Fruit fly (Drosophila melanogaster) whole organism, embryonic: ENCODE data around the gene CG43117.

Experiments used
- Abd-B ChIP-seq: fragments of 200-800 bp; sonication (Bioruptor generic); optimal IDR thresholded peaks from 2 replicates; lab custom pipeline; 2018; ENCODE audit warnings: missing biosample characterization, mild to moderate bottlenecking, missing genetic modification characterization, moderate library complexity
- Ada2b ChIP-seq: fragments of 200-800 bp; sonication (Bioruptor generic); IDR thresholded peaks from 2 replicates; pipeline ENCODE4 v1.3.6; 2022; ENCODE audit warnings: missing biosample characterization, missing genetic modification characterization
- CG10979 ChIP-seq: fragments of 200-800 bp; sonication (Bioruptor generic); optimal IDR thresholded peaks from 2 replicates; lab custom pipeline; 2018; ENCODE audit warnings: missing biosample characterization, mild to moderate bottlenecking, missing genetic modification characterization, moderate library complexity
- CG11456 ChIP-seq: fragments of 200-800 bp; sonication (Bioruptor generic); IDR thresholded peaks from 3 replicates; pipeline ENCODE4 v1.3.6; 2022; ENCODE audit warnings: missing biosample characterization, missing genetic modification characterization
- CG12071 ChIP-seq: fragments of 200-800 bp; sonication (Bioruptor generic); optimal IDR thresholded peaks from 3 replicates; lab custom pipeline; 2018; ENCODE audit warnings: missing biosample characterization, mild to moderate bottlenecking, missing genetic modification characterization
- CG12659 ChIP-seq: fragments of 200-800 bp; sonication (Bioruptor generic); optimal IDR thresholded peaks from 3 replicates; lab custom pipeline; 2017; ENCODE audit warnings: mild to moderate bottlenecking, missing biosample characterization, missing genetic modification reagents, missing genetic modification characterization
- CG12744 ChIP-seq: fragments of 200-800 bp; sonication (Bioruptor generic); optimal IDR thresholded peaks from 2 replicates; lab custom pipeline; 2016; ENCODE audit warnings: missing biosample characterization, missing genetic modification characterization
- CG14667 ChIP-seq: fragments of 200-800 bp; sonication (Bioruptor generic); IDR thresholded peaks from 2 replicates; pipeline ENCODE4 v1.3.6; 2022; ENCODE audit warnings: missing biosample characterization, missing genetic modification characterization
- CG14710 ChIP-seq: fragments of 200-800 bp; sonication (Bioruptor generic); optimal IDR thresholded peaks from 3 replicates; lab custom pipeline; 2019; ENCODE audit warnings: missing biosample characterization, mild to moderate bottlenecking, missing genetic modification characterization, moderate library complexity
- CG15011 ChIP-seq: fragments of 200-800 bp; sonication (Bioruptor generic); optimal IDR thresholded peaks from 3 replicates; lab custom pipeline; 2018; ENCODE audit warnings: missing biosample characterization, mild to moderate bottlenecking, missing genetic modification characterization
- CG1603 ChIP-seq: fragments of 200-800 bp; sonication (Bioruptor generic); optimal IDR thresholded peaks from 2 replicates; lab custom pipeline; 2019; ENCODE audit warnings: missing biosample characterization, mild to moderate bottlenecking, missing genetic modification characterization, moderate library complexity
- CG1647 ChIP-seq: fragments of 200-800 bp; sonication (Bioruptor generic); optimal IDR thresholded peaks from 3 replicates; lab custom pipeline; 2016; ENCODE audit warnings: missing biosample characterization, missing genetic modification characterization
- CG16815 ChIP-seq: fragments of 200-800 bp; sonication (Bioruptor generic); optimal IDR thresholded peaks from 3 replicates; lab custom pipeline; 2017; ENCODE audit warnings: missing biosample characterization, mild to moderate bottlenecking, missing genetic modification characterization
- CG18262 ChIP-seq: fragments of 200-800 bp; optimal IDR thresholded peaks from 3 replicates; lab custom pipeline; 2019; ENCODE audit warnings: missing biosample characterization, mild to moderate bottlenecking, missing genetic modification characterization, moderate library complexity
- CG18476 ChIP-seq: fragments of 200-800 bp; sonication (Bioruptor generic); optimal IDR thresholded peaks from 2 replicates; lab custom pipeline; 2016; ENCODE audit warnings: missing biosample characterization, mild to moderate bottlenecking, missing genetic modification characterization
- CG2712 ChIP-seq: fragments of 200-800 bp; optimal IDR thresholded peaks from 3 replicates; lab custom pipeline; 2019; ENCODE audit warnings: missing biosample characterization, mild to moderate bottlenecking, missing genetic modification characterization, moderate library complexity
- CG3163 ChIP-seq: fragments of 200-800 bp; sonication (Bioruptor generic); optimal IDR thresholded peaks from 3 replicates; lab custom pipeline; 2016; ENCODE audit warnings: missing biosample characterization, missing genetic modification characterization
- CG32767 ChIP-seq: fragments of 200-800 bp; sonication (Bioruptor generic); IDR thresholded peaks from 2 replicates; pipeline ENCODE4 v1.3.6; 2022; ENCODE audit warnings: missing biosample characterization, missing genetic modification characterization
- CG5180 ChIP-seq: fragments of 200-800 bp; sonication (Bioruptor generic); optimal IDR thresholded peaks from 3 replicates; lab custom pipeline; 2017; ENCODE audit warnings: missing biosample characterization, missing genetic modification characterization, mild to moderate bottlenecking, moderate library complexity, missing genetic modification reagents
- CG8359 ChIP-seq: fragments of 200-800 bp; sonication (Bioruptor generic); optimal IDR thresholded peaks from 2 replicates; lab custom pipeline; 2017; ENCODE audit warnings: missing biosample characterization, mild to moderate bottlenecking, missing genetic modification characterization, borderline replicate concordance
- CG8388 ChIP-seq: fragments of 200-800 bp; sonication (Bioruptor generic); optimal IDR thresholded peaks from 2 replicates; lab custom pipeline; 2019; ENCODE audit warnings: missing biosample characterization, mild to moderate bottlenecking, missing genetic modification characterization, moderate library complexity
- CG9437 ChIP-seq: fragments of 200-800 bp; sonication (Bioruptor generic); optimal IDR thresholded peaks from 2 replicates; lab custom pipeline; 2018; ENCODE audit warnings: missing biosample characterization, mild to moderate bottlenecking, missing genetic modification characterization
- CG9876 ChIP-seq: fragments of 200-800 bp; sonication (Bioruptor generic); optimal IDR thresholded peaks from 2 replicates; lab custom pipeline; 2016; ENCODE audit warnings: missing biosample characterization, missing genetic modification characterization
- CoRest ChIP-seq: fragments of 200-800 bp; sonication (Bioruptor generic); optimal IDR thresholded peaks from 3 replicates; lab custom pipeline; 2018; ENCODE audit warnings: missing biosample characterization, mild to moderate bottlenecking, missing genetic modification characterization, moderate library complexity
- Dip3 ChIP-seq: fragments of 200-800 bp; sonication (Bioruptor generic); optimal IDR thresholded peaks from 3 replicates; lab custom pipeline; 2016; ENCODE audit warnings: missing biosample characterization, missing genetic modification characterization
- MBD-R2 ChIP-seq: fragments of 200-800 bp; sonication (Bioruptor generic); IDR thresholded peaks from 2 replicates; pipeline ENCODE4 v1.3.6; 2022; ENCODE audit warnings: missing biosample characterization, missing genetic modification characterization
- Med ChIP-seq: fragments of 200-800 bp; sonication (Bioruptor generic); peaks from one replicate; lab custom pipeline; 2016; ENCODE audit warnings: missing biosample characterization, missing genetic modification characterization, mild to moderate bottlenecking, inconsistent platforms, moderate library complexity
- NfI ChIP-seq: fragments of 200-800 bp; sonication (Bioruptor generic); optimal IDR thresholded peaks from 3 replicates; lab custom pipeline; 2018; ENCODE audit warnings: missing biosample characterization, mild to moderate bottlenecking, missing genetic modification characterization, moderate library complexity
- Ravus ChIP-seq: fragments of 200-800 bp; sonication (Bioruptor generic); IDR thresholded peaks from 2 replicates; pipeline ENCODE4 v1.3.6; 2022; ENCODE audit warnings: missing biosample characterization, missing genetic modification characterization
- Rfx ChIP-seq: fragments of 200-800 bp; sonication (Bioruptor generic); IDR thresholded peaks from 2 replicates; pipeline ENCODE4 v1.3.6; 2022; ENCODE audit warnings: missing biosample characterization, missing genetic modification characterization
- Xrp1 ChIP-seq: fragments of 200-800 bp; sonication (Bioruptor generic); IDR thresholded peaks from 2 replicates; pipeline ENCODE4 v1.3.6; 2022; ENCODE audit warnings: missing biosample characterization, missing genetic modification characterization
- ato ChIP-seq: fragments of 200-800 bp; sonication (Bioruptor generic); IDR thresholded peaks from 2 replicates; pipeline ENCODE4 v1.3.6; 2022; ENCODE audit warnings: missing biosample characterization, missing genetic modification characterization; ENCODE audit not compliant: partially characterized antibody
- bab2 ChIP-seq: fragments of 200-800 bp; sonication (Bioruptor generic); optimal IDR thresholded peaks from 2 replicates; lab custom pipeline; 2016; ENCODE audit warnings: missing biosample characterization, missing genetic modification characterization
- bsh ChIP-seq, 2 experiments: fragments of 200-800 bp; sonication (Bioruptor generic); optimal IDR thresholded peaks; 2 replicates each; lab custom pipeline; 2017 to 2018; ENCODE audit warnings: mild to moderate bottlenecking in 2 of 2, missing biosample characterization in 2 of 2, missing genetic modification characterization in 2 of 2, moderate library complexity in 1 of 2
- cwo ChIP-seq: fragments of 200-800 bp; sonication (Bioruptor generic); optimal IDR thresholded peaks from 3 replicates; lab custom pipeline; 2017; ENCODE audit warnings: missing biosample characterization, missing genetic modification characterization, mild to moderate bottlenecking, moderate library complexity, missing genetic modification reagents
- da ChIP-seq: fragments of 200-800 bp; sonication (Bioruptor generic); optimal IDR thresholded peaks from 2 replicates; lab custom pipeline; 2016; ENCODE audit warnings: missing biosample characterization, missing genetic modification characterization
- disco-r ChIP-seq: fragments of 200-800 bp; sonication (Bioruptor generic); optimal IDR thresholded peaks from 2 replicates; lab custom pipeline; 2016; ENCODE audit warnings: missing biosample characterization, missing genetic modification characterization
- fd96Cb ChIP-seq: fragments of 200-800 bp; sonication (Bioruptor generic); optimal IDR thresholded peaks from 2 replicates; lab custom pipeline; 2018; ENCODE audit warnings: missing biosample characterization, mild to moderate bottlenecking, missing genetic modification characterization, moderate library complexity
- grau ChIP-seq: fragments of 200-800 bp; optimal IDR thresholded peaks from 3 replicates; lab custom pipeline; 2019; ENCODE audit warnings: missing biosample characterization, mild to moderate bottlenecking, missing genetic modification characterization, moderate library complexity
- hkb ChIP-seq, 2 experiments: fragments of 200-800 bp in 1 of 2; fragments of >200 bp in 1 of 2; sonication (Bioruptor generic) in 1 of 2; IDR thresholded peaks in 1 of 2; optimal IDR thresholded peaks in 1 of 2; 2 replicates each; pipeline versions ENCODE4 v1.3.6 to Lab custom; 2017 to 2022; ENCODE audit warnings: missing biosample characterization in 1 of 2, missing genetic modification characterization in 1 of 2
- nau ChIP-seq: fragments of 200-800 bp; sonication (Bioruptor generic); optimal IDR thresholded peaks from 3 replicates; lab custom pipeline; 2017; ENCODE audit warnings: missing biosample characterization, mild to moderate bottlenecking, missing genetic modification characterization, missing genetic modification reagents
- nerfin-1 ChIP-seq: fragments of 200-800 bp; sonication (Bioruptor generic); optimal IDR thresholded peaks from 3 replicates; lab custom pipeline; 2019; ENCODE audit warnings: missing biosample characterization, mild to moderate bottlenecking, missing genetic modification characterization, moderate library complexity
- phol ChIP-seq: fragments of 200-800 bp; sonication (Bioruptor generic); optimal IDR thresholded peaks from 3 replicates; lab custom pipeline; 2018; ENCODE audit warnings: missing biosample characterization, mild to moderate bottlenecking, missing genetic modification characterization, moderate library complexity
- row ChIP-seq: fragments of 200-800 bp; sonication (Bioruptor generic); IDR thresholded peaks from 3 replicates; pipeline ENCODE4 v1.3.6; 2022; ENCODE audit warnings: missing biosample characterization, missing genetic modification characterization
- sens ChIP-seq: fragments of 200-800 bp; sonication (Bioruptor generic); peaks from one replicate; lab custom pipeline; 2016; ENCODE audit warnings: missing biosample characterization, missing genetic modification characterization
- sqz ChIP-seq: fragments of 200-800 bp; sonication (Bioruptor generic); optimal IDR thresholded peaks from 3 replicates; lab custom pipeline; 2018; ENCODE audit warnings: missing biosample characterization, mild to moderate bottlenecking, missing genetic modification characterization
- vfl ChIP-seq: fragments of 200-800 bp; sonication (Bioruptor generic); optimal IDR thresholded peaks from 2 replicates; lab custom pipeline; 2016; ENCODE audit warnings: missing biosample characterization, missing genetic modification characterization
- wek ChIP-seq: fragments of 200-800 bp; sonication (Bioruptor generic); optimal IDR thresholded peaks from 3 replicates; lab custom pipeline; 2018; ENCODE audit warnings: missing biosample characterization, mild to moderate bottlenecking, missing genetic modification characterization, moderate library complexity
- zfh2 ChIP-seq: fragments of 200-800 bp; sonication (Bioruptor generic); optimal IDR thresholded peaks from 2 replicates; lab custom pipeline; 2016; ENCODE audit warnings: missing biosample characterization, missing genetic modification characterization

Gene CG43117

DNA sequence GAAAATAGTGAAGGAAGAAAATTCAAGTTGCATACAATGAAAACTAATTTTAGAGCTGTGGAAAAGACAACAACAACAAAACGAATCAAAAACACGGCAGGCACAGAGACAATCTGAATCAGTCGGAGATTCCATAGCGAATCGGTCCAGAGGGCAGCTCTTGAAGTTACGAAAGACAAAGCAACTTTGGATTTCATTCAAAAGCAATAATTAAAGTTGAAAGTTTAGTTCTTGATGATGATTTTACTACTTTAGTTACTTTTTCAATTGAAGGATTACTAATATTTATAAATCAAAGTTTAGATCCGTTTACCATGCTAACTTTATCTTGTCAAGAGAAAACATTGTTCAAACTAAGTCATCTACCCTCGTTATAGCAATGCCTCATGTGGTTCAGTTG, 11.3 kb upstream of the CG43117 start (continued):
- TF ChIP-seq disco-r, result no peak
- peak; percentile 79 for TF ChIP-seq row (GFP tag; lab: Robert Waterston, UW)
- TF ChIP-seq Ada2b (GFP tag; lab: Robert Waterston, UW), result 0 out of 2 replicates have a peak, but pooled peaks have one; percentile 8
- no peak for TF ChIP-seq Ravus
- TF ChIP-seq CG16815 (GFP tag; lab: Kevin White, UChicago), result no peak
- no peak for TF ChIP-seq sqz (GFP tag; lab: Kevin White, UChicago)
- peak; percentile 98 for TF ChIP-seq hkb (optimal IDR thresholded peaks at IDR 0.05; lab: Kevin White, UChicago)
- no peak for TF ChIP-seq hkb (GFP tag; IDR thresholded peaks at IDR 0.05; lab: Robert Waterston, UW)
- TF ChIP-seq bab2 (GFP tag; lab: Kevin White, UChicago), result no peak
- TF ChIP-seq nerfin-1 (tag; lab: Kevin White, UChicago), result no peak
- TF ChIP-seq phol (tag; lab: Kevin White, UChicago), result peak; percentile 4
- peak in 1 of 2 experiments; percentile 4 for TF ChIP-seq bsh (GFP tag; optimal IDR thresholded peaks at IDR 0.05; lab: Kevin White, UChicago)
- peak; percentile 2 for TF ChIP-seq grau (tag; lab: Kevin White, UChicago)
- TF ChIP-seq Med (GFP tag; lab: Kevin White, UChicago), result peak; percentile 9
- TF ChIP-seq CG14710, result peak; percentile 3
- peak; percentile 15 for TF ChIP-seq CG18262 (tag; lab: Kevin White, UChicago)
- TF ChIP-seq CG8359 (GFP tag; lab: Kevin White, UChicago), result no peak
- TF ChIP-seq CG32767, result no peak
- TF ChIP-seq CG1647 (GFP tag; lab: Kevin White, UChicago), result no peak
- peak; percentile 1 for TF ChIP-seq fd96Cb (tag; lab: Kevin White, UChicago)
- no peak for TF ChIP-seq cwo (GFP tag; lab: Kevin White, UChicago)
- no peak for TF ChIP-seq CG10979
- peak; percentile 34; the same call in 1 of the 2 replicates for TF ChIP-seq Rfx
- TF ChIP-seq CG3163, result no peak
- peak; percentile 2 for TF ChIP-seq CG2712 (tag; lab: Kevin White, UChicago)
- 0 out of 2 replicates have a peak, but pooled peaks have one; percentile 11 for TF ChIP-seq Xrp1 (GFP tag; lab: Robert Waterston, UW)
- peak; percentile 27 for TF ChIP-seq CoRest (tag; lab: Kevin White, UChicago)
- no peak for TF ChIP-seq CG11456 (GFP tag; lab: Robert Waterston, UW)
- no peak for TF ChIP-seq CG9437 (GFP tag; lab: Kevin White, UChicago)
- TF ChIP-seq zfh2 (GFP tag; lab: Kevin White, UChicago), result no peak
- peak; percentile 86 for TF ChIP-seq CG18476
- 0 out of 2 replicates have a peak, but pooled peaks have one; percentile 11 for TF ChIP-seq CG14667 (GFP tag; lab: Robert Waterston, UW)

DNA sequence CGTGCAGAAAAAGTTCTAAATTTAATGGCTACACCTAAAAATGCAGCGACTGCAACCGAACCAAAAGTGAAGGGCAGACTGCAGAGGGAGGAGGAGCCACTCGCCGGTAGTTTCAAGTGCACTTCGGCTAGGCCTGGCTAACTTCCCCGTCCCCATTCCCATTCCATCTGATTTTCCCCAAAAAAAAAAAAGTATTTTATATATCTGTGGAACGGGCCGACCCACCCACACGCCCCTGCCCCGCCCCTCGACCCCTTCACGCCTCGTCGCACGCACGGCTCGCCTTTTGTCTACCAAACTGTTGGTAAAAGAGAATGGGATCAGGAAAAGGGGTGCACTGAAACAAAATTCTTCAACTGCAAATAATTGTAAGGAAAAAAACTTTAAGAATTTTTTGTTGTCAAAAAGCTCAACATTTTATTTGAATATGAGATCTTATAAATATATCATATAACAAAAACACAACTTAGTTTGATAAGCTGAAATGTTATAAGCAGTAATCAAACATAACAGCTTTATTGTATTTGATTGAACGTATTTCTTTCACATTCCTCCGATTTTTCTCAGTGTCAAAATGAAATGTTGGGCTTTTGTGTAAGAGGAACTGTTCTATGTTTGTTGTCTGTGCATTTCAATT, 10.6 kb upstream of the CG43117 start:
- TF ChIP-seq ato (GFP tag; lab: Robert Waterston, UW), result no peak
- no peak for TF ChIP-seq vfl (GFP tag; lab: Kevin White, UChicago)
- TF ChIP-seq CG5180 (GFP tag; lab: Kevin White, UChicago), result peak; percentile 32
- TF ChIP-seq CG12659 (GFP tag; lab: Kevin White, UChicago), result peak; percentile 41
- no peak for TF ChIP-seq Dip3 (GFP tag; lab: Kevin White, UChicago)
- TF ChIP-seq Abd-B (GFP tag; lab: Kevin White, UChicago), result peak; percentile 56
- no peak for TF ChIP-seq CG9876 (GFP tag; lab: Kevin White, UChicago)
- TF ChIP-seq nau (GFP tag; lab: Kevin White, UChicago), result peak; percentile 45
- no peak for TF ChIP-seq CG12071
- TF ChIP-seq CG8388 (GFP tag; lab: Kevin White, UChicago), result peak; percentile 65
- TF ChIP-seq CG1603 (tag; lab: Kevin White, UChicago), result peak; percentile 6
- TF ChIP-seq wek (GFP tag; lab: Kevin White, UChicago), result no peak
- TF ChIP-seq da (GFP tag; lab: Kevin White, UChicago), result no peak
- peak; percentile 83 for TF ChIP-seq CG18262 (tag; lab: Kevin White, UChicago)
- peak; percentile 6 for TF ChIP-seq NfI (GFP tag; lab: Kevin White, UChicago)
- peak; percentile 86 for TF ChIP-seq sens (GFP tag; lab: Kevin White, UChicago)
- TF ChIP-seq CG12744 (GFP tag; lab: Kevin White, UChicago), result no peak
- TF ChIP-seq MBD-R2 (GFP tag; lab: Robert Waterston, UW), result no peak
- TF ChIP-seq CG15011 (GFP tag; lab: Kevin White, UChicago), result peak; percentile 25
